Worm (Caenorhabditis elegans) whole organism, late embryonic: ENCODE results near the gene frpr-3.

Source experiments
- ama-1 ChIP-seq: fragments of 150-350 bp; optimal IDR thresholded peaks from 2 replicates; lab custom pipeline; 2014
- ceh-2 ChIP-seq: sonication (generic microtip); optimal IDR thresholded peaks from 2 replicates; lab custom pipeline; 2016; ENCODE audit warnings: missing genotype, missing genetic modification characterization, missing compliant biosample characterization
- ceh-30 ChIP-seq: fragments of 150-350 bp; optimal IDR thresholded peaks from 2 replicates; lab custom pipeline; 2014; ENCODE audit warnings: missing biosample characterization, missing genetic modification characterization
- che-1 ChIP-seq: sonication (generic microtip); optimal IDR thresholded peaks from 2 replicates; lab custom pipeline; 2016; ENCODE audit warnings: mild to moderate bottlenecking, missing genetic modification characterization, missing compliant biosample characterization
- dmd-4 ChIP-seq: sonication (generic microtip); optimal IDR thresholded peaks from 2 replicates; lab custom pipeline; 2016; ENCODE audit warnings: borderline replicate concordance, missing genetic modification characterization, missing compliant biosample characterization
- elt-2 ChIP-seq: sonication (generic microtip); optimal IDR thresholded peaks from 2 replicates; lab custom pipeline; 2016; ENCODE audit warnings: missing genetic modification reagents, missing genetic modification characterization, missing compliant biosample characterization
- nfya-1 ChIP-seq: sonication (generic microtip); optimal IDR thresholded peaks from 2 replicates; lab custom pipeline; 2017; ENCODE audit warnings: missing genetic modification characterization, mild to moderate bottlenecking, missing compliant biosample characterization, antibody characterized with exemption, moderate library complexity
- nhr-11 ChIP-seq: fragments of 150-350 bp; optimal IDR thresholded peaks from 2 replicates; lab custom pipeline; 2014; ENCODE audit warnings: missing biosample characterization, missing genetic modification characterization
- npax-4 ChIP-seq: sonication (generic microtip); optimal IDR thresholded peaks from 2 replicates; lab custom pipeline; 2016; ENCODE audit warnings: missing genetic modification characterization, missing compliant biosample characterization
- rnt-1 ChIP-seq: sonication (generic microtip); optimal IDR thresholded peaks from 2 replicates; lab custom pipeline; 2016; ENCODE audit warnings: missing genetic modification characterization, missing compliant biosample characterization
- sdc-2 ChIP-seq: sonication (generic microtip); optimal IDR thresholded peaks from 2 replicates; lab custom pipeline; 2016; ENCODE audit warnings: missing genotype, missing genetic modification characterization, missing compliant biosample characterization
- sox-4 ChIP-seq: sonication (generic microtip); optimal IDR thresholded peaks from 2 replicates; lab custom pipeline; 2017; ENCODE audit warnings: mild to moderate bottlenecking, missing genetic modification characterization, inconsistent platforms, missing compliant biosample characterization
- tbx-2 ChIP-seq: sonication (generic microtip); optimal IDR thresholded peaks from 2 replicates; lab custom pipeline; 2016; ENCODE audit warnings: missing genetic modification characterization, missing compliant biosample characterization
- unc-86 ChIP-seq: sonication (generic microtip); optimal IDR thresholded peaks from 2 replicates; lab custom pipeline; 2016; ENCODE audit warnings: missing genetic modification characterization, missing compliant biosample characterization

- TF ChIP-seq ama-1 (lab: Kevin White, UChicago) (no peak), che-1 (tag; lab: Kevin White, UChicago) (no peak), dmd-4 (no peak), sox-4 (tag; lab: Kevin White, UChicago) (no peak), nfya-1 (no peak), nhr-11 (no peak), unc-86 (tag; lab: Kevin White, UChicago) (no peak), elt-2 (tag; lab: Kevin White, UChicago) (no peak), ceh-30 (tag; lab: Kevin White, UChicago) (no peak), ceh-2 (tag; lab: Kevin White, UChicago) (no peak), sdc-2 (tag; lab: Kevin White, UChicago) (no peak), rnt-1 (no peak), tbx-2 (tag; lab: Kevin White, UChicago) (no peak), npax-4 (tag; lab: Kevin White, UChicago) (no peak)
Observed at ce11 chrV:7759270-7759669, 11.8 kb upstream of the frpr-3 start.
